Worm (Caenorhabditis elegans) whole organism, late embryonic: Measurements from ENCODE around the gene C08D8.7.

Source experiments
- ama-1 ChIP-seq: fragments of 150-350 bp; optimal IDR thresholded peaks from 2 replicates; lab custom pipeline; 2014
- ceh-19 ChIP-seq: fragments of 200-800 bp; sonication (Bioruptor generic); optimal IDR thresholded peaks from 2 replicates; lab custom pipeline; 2018; ENCODE audit warnings: mild to moderate bottlenecking, missing genetic modification characterization, missing compliant biosample characterization
- odd-2 ChIP-seq: sonication (generic microtip); optimal IDR thresholded peaks from 2 replicates; lab custom pipeline; 2017; ENCODE audit warnings: antibody characterized with exemption, mild to moderate bottlenecking, missing genetic modification characterization, missing compliant biosample characterization
- pqm-1 ChIP-seq: sonication (generic microtip); optimal IDR thresholded peaks from 2 replicates; lab custom pipeline; 2016; ENCODE audit warnings: missing genetic modification characterization, missing compliant biosample characterization

DNA sequence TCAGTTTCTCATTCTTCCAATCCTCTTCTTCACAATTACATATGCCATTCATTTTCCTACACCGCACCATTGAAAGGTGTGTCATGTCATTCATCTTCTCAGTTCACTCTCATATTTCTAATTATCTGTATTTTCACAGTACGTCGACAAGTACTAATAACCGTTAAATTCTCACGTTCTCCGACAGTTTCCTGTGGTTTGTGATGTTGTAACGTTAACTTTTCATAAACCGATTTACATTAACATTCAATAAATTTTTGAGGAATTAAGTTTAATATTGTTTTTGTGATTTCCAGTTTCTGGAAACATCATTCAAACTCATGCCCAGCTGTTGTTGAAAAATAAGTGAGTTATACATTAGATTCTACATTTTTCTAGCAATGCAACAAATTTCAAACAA lies 6.7 kb upstream of the C08D8.7 start, which contains the start of gene tmd-2:
- TF ChIP-seq pqm-1 (tag; lab: Kevin White, UChicago) (no peak), ama-1 (lab: Kevin White, UChicago) (no peak), ceh-19 (GFP tag; lab: Kevin White, UChicago) (no peak), odd-2 (no peak)
